Worm (Caenorhabditis elegans): Measurements from ENCODE around the gene pccb-1.

DNA sequence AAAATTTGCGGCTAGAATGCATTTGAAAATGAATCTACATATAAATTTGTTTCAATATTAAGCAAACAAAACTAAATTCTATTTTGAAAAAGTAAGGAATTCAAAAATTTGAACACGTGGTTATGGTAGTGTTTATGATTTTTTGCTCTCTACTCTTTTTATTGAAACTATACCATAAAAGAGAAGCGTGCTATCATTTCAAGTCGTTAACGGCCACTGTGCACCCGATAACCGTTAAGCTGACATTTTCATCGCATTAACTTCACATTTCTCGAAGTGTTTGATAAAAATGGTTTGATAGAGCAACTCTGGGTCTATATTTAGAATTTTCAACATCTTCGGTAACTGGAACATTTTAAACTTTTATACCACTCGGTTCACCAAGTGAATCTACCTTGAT is 34.5 kb upstream of the pccb-1 start, which contains the start of gene twk-26:
- no peak for TF ChIP-seq W03F9.2 (tag; optimal IDR thresholded peaks at IDR 0.05)
- no peak for TF ChIP-seq dao-5 (tag; optimal IDR thresholded peaks at IDR 0.05)
- no peak for TF ChIP-seq him-1 (tag; optimal IDR thresholded peaks at IDR 0.05)
